Fruit fly (Drosophila melanogaster): ENCODE measurements around the gene snsl.

snsl gene

DNA sequence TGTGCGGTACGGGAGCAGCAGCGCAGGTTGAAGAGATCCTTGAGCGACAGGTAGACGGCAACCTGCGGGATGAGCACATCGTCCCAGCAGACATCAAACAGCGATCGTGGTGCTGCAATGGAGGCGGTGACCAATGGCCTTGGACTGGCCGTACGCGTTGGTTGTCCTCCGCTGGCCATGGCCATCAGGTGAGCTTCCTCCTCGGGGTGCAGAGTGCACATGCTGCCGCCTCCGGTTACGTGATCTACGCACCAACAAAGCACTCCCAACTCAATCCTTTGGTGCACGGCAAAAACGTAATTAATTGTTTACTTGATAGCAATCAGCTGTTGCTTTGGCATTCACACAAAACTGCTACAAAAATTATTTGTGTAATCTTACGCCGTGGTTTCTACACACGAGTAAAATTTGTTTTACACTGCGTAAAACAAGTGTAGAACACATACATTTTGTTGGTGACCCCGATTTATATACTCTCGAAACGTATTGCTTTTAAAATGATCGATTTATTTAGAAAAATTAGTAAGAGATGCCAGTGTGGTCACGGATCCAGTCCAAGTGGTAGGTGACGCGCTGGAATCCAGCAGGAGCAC, 43.0 kb upstream of the snsl start, which contains the start of gene jet (continued):
- no peak for TF ChIP-seq al (GFP tag; IDR thresholded peaks at IDR 0.05)
- TF ChIP-seq CG34422 (GFP tag; IDR thresholded peaks at IDR 0.05): peak; percentile 24; the same call in 1 of the 3 replicates
- TF ChIP-seq Gsc (GFP tag; IDR thresholded peaks at IDR 0.05): no peak
- TF ChIP-seq CG4617 (GFP tag; optimal IDR thresholded peaks at IDR 0.05; ENCODE audit: borderline replicate concordance): peak; percentile 53
- no peak for TF ChIP-seq NFAT (GFP tag; IDR thresholded peaks at IDR 0.05)

- TF ChIP-seq CG10147 (GFP tag; optimal IDR thresholded peaks at IDR 0.05): peak; percentile 96
- peak; percentile 95 for TF ChIP-seq lmd (GFP tag; IDR thresholded peaks at IDR 0.05)
- TF ChIP-seq sr (GFP tag; IDR thresholded peaks at IDR 0.05): peak; percentile 75
- no peak for TF ChIP-seq h (optimal IDR thresholded peaks at IDR 0.05)
- TF ChIP-seq danr (GFP tag; IDR thresholded peaks at IDR 0.05): peak; percentile 90
- peak; percentile 94 for TF ChIP-seq CG12155 (GFP tag; optimal IDR thresholded peaks at IDR 0.05)
- TF ChIP-seq CG9437 (GFP tag; optimal IDR thresholded peaks at IDR 0.05): peak; percentile 87
- TF ChIP-seq Chrac-16 (GFP tag; optimal IDR thresholded peaks at IDR 0.05): peak; percentile 94
- TF ChIP-seq CG11247 (GFP tag; IDR thresholded peaks at IDR 0.05): peak; percentile 93
- peak; percentile 97 for TF ChIP-seq CG32767 (GFP tag; IDR thresholded peaks at IDR 0.05)
- peak; percentile 99 for TF ChIP-seq gem (tag; optimal IDR thresholded peaks at IDR 0.05)
- no peak for TF ChIP-seq Kr (GFP tag; optimal IDR thresholded peaks at IDR 0.05)
- TF ChIP-seq nerfin-2 (GFP tag; IDR thresholded peaks at IDR 0.05; ENCODE audit: partially characterized antibody): no peak
- TF ChIP-seq pb (GFP tag; optimal IDR thresholded peaks at IDR 0.05): no peak
- TF ChIP-seq slou (GFP tag; optimal IDR thresholded peaks at IDR 0.05): peak; percentile 89
- peak; percentile 98 for TF ChIP-seq CoRest (tag; optimal IDR thresholded peaks at IDR 0.05)
- TF ChIP-seq CG2120 (GFP tag; optimal IDR thresholded peaks at IDR 0.05): peak; percentile 96
- peak; percentile 87 for TF ChIP-seq aop (GFP tag; IDR thresholded peaks at IDR 0.05)
- TF ChIP-seq Dek (tag; optimal IDR thresholded peaks at IDR 0.05): peak; percentile 97
- TF ChIP-seq btn (GFP tag; optimal IDR thresholded peaks at IDR 0.05): no peak
- TF ChIP-seq CG9932 (GFP tag; IDR thresholded peaks at IDR 0.05): peak; percentile 97
- peak; percentile 96 for TF ChIP-seq sug (tag; optimal IDR thresholded peaks at IDR 0.05)
- TF ChIP-seq ase (GFP tag; IDR thresholded peaks at IDR 0.05): peak; percentile 97
- TF ChIP-seq CG10267 (tag; optimal IDR thresholded peaks at IDR 0.05): peak; percentile 92
- peak; percentile 95 for TF ChIP-seq CG10209 (GFP tag; optimal IDR thresholded peaks at IDR 0.05)
- no peak for TF ChIP-seq Opbp (GFP tag; IDR thresholded peaks at IDR 0.05; ENCODE audit: partially characterized antibody)
- peak; percentile 96 for TF ChIP-seq CG8388 (GFP tag; optimal IDR thresholded peaks at IDR 0.05)
- peak; percentile 89 for TF ChIP-seq CG1529 (GFP tag; optimal IDR thresholded peaks at IDR 0.05)
- TF ChIP-seq kah (GFP tag; optimal IDR thresholded peaks at IDR 0.05): peak; percentile 80
- TF ChIP-seq abd-A (tag; optimal IDR thresholded peaks at IDR 0.05): no peak
- TF ChIP-seq CG2199 (GFP tag; IDR thresholded peaks at IDR 0.05): peak; percentile 97
- TF ChIP-seq Six4 (GFP tag; optimal IDR thresholded peaks at IDR 0.05): peak; percentile 92
- TF ChIP-seq ttk (GFP tag; IDR thresholded peaks at IDR 0.05): peak; percentile 98
- TF ChIP-seq NC2β (GFP tag; optimal IDR thresholded peaks at IDR 0.05): peak; percentile 82
- peak; percentile 92 for TF ChIP-seq CG33557 (GFP tag; optimal IDR thresholded peaks at IDR 0.05)
- TF ChIP-seq slp2 (GFP tag; optimal IDR thresholded peaks at IDR 0.05): peak; percentile 68
- TF ChIP-seq CG18619 (GFP tag; optimal IDR thresholded peaks at IDR 0.05): peak; percentile 93
- peak; percentile 86 for TF ChIP-seq CG7357 (GFP tag; IDR thresholded peaks at IDR 0.05)
- peak; percentile 66 for TF ChIP-seq CG33213 (GFP tag; optimal IDR thresholded peaks at IDR 0.05)
- TF ChIP-seq CG11093 (GFP tag; IDR thresholded peaks at IDR 0.05): peak; percentile 94
- no peak for TF ChIP-seq lov (optimal IDR thresholded peaks at IDR 0.05)
- TF ChIP-seq lov (GFP tag; IDR thresholded peaks at IDR 0.05): peak; percentile 93
- peak; percentile 96 for TF ChIP-seq Abd-B (GFP tag; optimal IDR thresholded peaks at IDR 0.05)
- TF ChIP-seq Fer3 (tag; optimal IDR thresholded peaks at IDR 0.05): peak; percentile 98
- TF ChIP-seq Hr51 (GFP tag; optimal IDR thresholded peaks at IDR 0.05): peak; percentile 85 to 97
Observed at dm6 chr2L:4945300-4945699, 38.7 kb upstream of the snsl start, which contains the start of the genes mRpL24 and betaggt-I. TSS of gene mRpL24 (minus strand) at chr2L:4945361. TSS of gene betaggt-I (plus strand) at chr2L:4945579.

Measured in whole organism, embryonic.